Fruit fly (Drosophila melanogaster) whole organism: Measurements from ENCODE around the gene Or83c.

Experiments used
- CG8478 ChIP-seq: fragments of >200 bp; optimal IDR thresholded peaks from 2 replicates; lab custom pipeline; 2018; ENCODE audit warnings: inconsistent platforms
- pan ChIP-seq: fragments of >200 bp; optimal IDR thresholded peaks from 2 replicates; lab custom pipeline; 2017
- psq ChIP-seq: fragments of >200 bp; optimal IDR thresholded peaks from 2 replicates; lab custom pipeline; 2017

DNA sequence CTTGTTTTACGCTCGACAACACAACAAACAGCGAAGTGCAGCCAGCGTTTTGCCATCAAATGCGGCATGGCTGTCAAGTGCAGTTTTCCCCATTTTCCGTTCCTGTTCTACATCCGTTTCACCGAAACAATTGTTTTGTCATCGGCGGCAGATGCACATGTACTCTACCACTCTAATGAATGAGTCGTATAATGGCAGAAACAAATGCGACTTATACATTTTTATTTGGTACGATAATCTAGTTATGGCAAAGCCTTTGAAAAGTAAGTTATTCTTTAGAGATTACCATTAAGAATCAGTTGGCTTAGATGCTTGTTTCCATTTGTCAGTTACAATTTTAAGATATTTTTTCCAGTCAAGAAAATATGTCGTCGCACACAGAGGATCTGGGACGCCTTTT is 44.2 kb upstream of the Or83c start, which contains the start of gene Vha14-2:
- TF ChIP-seq pan = no peak
- no peak for TF ChIP-seq CG8478 (lab: Kevin White, UChicago)
- TF ChIP-seq psq (lab: Kevin White, UChicago) = no peak
